Worm (Caenorhabditis elegans) whole organism, L1 larva: ENCODE data around the gene C56E6.2.

Experiments used
- aly-2 ChIP-seq: fragments of 150-350 bp; optimal IDR thresholded peaks from 2 replicates; lab custom pipeline; 2014; ENCODE audit warnings: missing biosample characterization, missing genetic modification characterization
- egl-27 ChIP-seq, 2 experiments: fragments of 150-350 bp in 1 of 2; sonication (generic microtip); optimal IDR thresholded peaks; 3 replicates each; lab custom pipeline; 2017 to 2018; ENCODE audit warnings: missing biosample characterization in 2 of 2, missing genetic modification characterization in 2 of 2, missing genetic modification reagents in 2 of 2
- elt-3 ChIP-seq, 6 experiments: fragments of 150-350 bp in 1 of 6; sonication (generic microtip); optimal IDR thresholded peaks; 2 replicates each; lab custom pipeline; 2017 to 2018; ENCODE audit warnings: missing biosample characterization in 6 of 6, missing genetic modification characterization in 6 of 6, inconsistent platforms in 1 of 6
- fkh-4 ChIP-seq: sonication (generic microtip); optimal IDR thresholded peaks from 2 replicates; lab custom pipeline; 2016; ENCODE audit warnings: missing compliant biosample characterization, missing genetic modification characterization, borderline replicate concordance
- nhr-11 ChIP-seq: fragments of 150-350 bp; optimal IDR thresholded peaks from 2 replicates; lab custom pipeline; 2014; ENCODE audit warnings: missing biosample characterization, missing genetic modification characterization
- nhr-237 ChIP-seq: fragments of 150-350 bp; optimal IDR thresholded peaks from 2 replicates; lab custom pipeline; 2014; ENCODE audit warnings: missing biosample characterization, missing genetic modification characterization
- tbx-2 ChIP-seq: sonication (generic microtip); optimal IDR thresholded peaks from 2 replicates; lab custom pipeline; 2016; ENCODE audit warnings: missing genetic modification characterization, missing compliant biosample characterization
- unc-130 ChIP-seq: fragments of 150-350 bp; optimal IDR thresholded peaks from 2 replicates; lab custom pipeline; 2017; ENCODE audit warnings: missing biosample characterization, missing genetic modification characterization, inconsistent platforms
- unc-86 ChIP-seq: sonication (generic microtip); optimal IDR thresholded peaks from 2 replicates; lab custom pipeline; 2016; ENCODE audit warnings: missing genetic modification characterization, missing compliant biosample characterization
- xbp-1 ChIP-seq: sonication (generic microtip); optimal IDR thresholded peaks from 2 replicates; lab custom pipeline; 2016; ENCODE audit warnings: missing genetic modification characterization, missing compliant biosample characterization
- zip-4 ChIP-seq: fragments of 200-800 bp; sonication (Bioruptor generic); optimal IDR thresholded peaks from 2 replicates; lab custom pipeline; 2018; ENCODE audit warnings: mild to moderate bottlenecking, missing genetic modification characterization, moderate library complexity, missing compliant biosample characterization

DNA sequence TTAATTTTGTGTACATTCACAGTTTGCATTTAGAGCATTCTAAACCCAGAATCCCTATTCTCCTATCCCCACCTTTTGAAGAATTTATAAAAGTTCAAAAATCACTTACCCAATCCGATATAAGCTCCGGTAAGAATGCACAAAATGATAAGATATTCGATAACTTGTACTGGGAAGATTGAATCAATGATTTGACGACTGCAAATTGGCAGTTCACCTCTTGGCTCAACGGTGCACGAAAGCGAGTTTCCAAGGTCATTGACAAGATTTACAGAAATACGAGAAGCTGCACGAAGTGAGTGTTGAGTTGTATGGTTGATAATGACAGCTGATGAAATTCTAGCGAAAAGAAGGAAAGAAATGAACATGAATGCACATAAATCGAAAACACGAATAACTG lies 35.6 kb downstream of the C56E6.2 start:
- TF ChIP-seq aly-2 (no peak), fkh-4 (no peak), nhr-11 (tag; lab: Kevin White, UChicago) (no peak), nhr-237 (tag; lab: Kevin White, UChicago) (no peak), unc-130 (tag; lab: Kevin White, UChicago) (no peak), zip-4 (GFP tag; lab: Kevin White, UChicago) (no peak), xbp-1 (tag; lab: Kevin White, UChicago) (no peak), elt-3 (tag; optimal IDR thresholded peaks at IDR 0.05; lab: Kevin White, UChicago) (no peak), unc-86 (tag; lab: Kevin White, UChicago) (no peak), egl-27 (tag; optimal IDR thresholded peaks at IDR 0.05; lab: Kevin White, UChicago) (no peak), tbx-2 (tag; lab: Kevin White, UChicago) (no peak)
